Worm (Caenorhabditis elegans): ENCODE data around the gene nlp-53.

DNA sequence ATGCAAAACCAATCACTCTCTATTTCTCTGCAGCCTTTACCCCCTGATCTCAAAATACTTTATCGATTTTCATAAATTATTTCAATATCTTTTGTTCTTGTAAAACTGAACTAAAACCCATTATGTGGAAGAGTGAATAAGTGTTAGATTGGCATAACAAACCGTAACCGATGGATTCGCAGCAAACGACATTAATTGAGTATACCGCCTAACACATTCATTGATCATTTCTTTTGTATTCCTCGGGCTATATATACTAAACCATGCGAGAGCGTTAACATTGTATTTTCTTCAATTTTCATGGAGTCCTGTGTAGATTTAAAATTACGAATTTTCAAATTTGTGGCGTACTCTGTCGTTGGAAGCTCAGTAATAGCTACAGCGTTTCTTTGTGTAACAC, 28.9 kb upstream of the nlp-53 start, which contains the start of gene col-9:
- TF ChIP-seq ceh-28 (tag; optimal IDR thresholded peaks at IDR 0.05) (no peak), ama-1 (optimal IDR thresholded peaks at IDR 0.05) (no peak), egl-43 (GFP tag; IDR thresholded peaks at IDR 0.05) (no peak), ztf-11 (tag; optimal IDR thresholded peaks at IDR 0.05) (no peak), madf-5 (GFP tag; IDR thresholded peaks at IDR 0.05) (no peak), R02D3.7 (tag; optimal IDR thresholded peaks at IDR 0.05) (no peak), unc-39 (tag; optimal IDR thresholded peaks at IDR 0.05) (no peak), zag-1 (tag; optimal IDR thresholded peaks at IDR 0.05) (no peak), zfp-2 (tag; optimal IDR thresholded peaks at IDR 0.05) (no peak), mdl-1 (tag; optimal IDR thresholded peaks at IDR 0.05) (no peak), hlh-11 (tag; optimal IDR thresholded peaks at IDR 0.05) (no peak)
